Worm (Caenorhabditis elegans): ENCODE results near the gene C06C3.4.

C06C3.4 gene

ce11 chrII:9362249-9362648, 10.8 kb upstream of the C06C3.4 start:
- TF ChIP-seq unc-62 (GFP tag; optimal IDR thresholded peaks at IDR 0.05) = no peak

ce11 chrII:9369394-9369793, 3.7 kb upstream of the C06C3.4 start:
- no peak for TF ChIP-seq unc-62 (GFP tag; optimal IDR thresholded peaks at IDR 0.05)

ce11 chrII:9372393-9372792, 698 bp upstream of the C06C3.4 start, which contains the start of gene C06C3.3:
Gene C06C3.3 (minus strand): TSS chrII:9372493.
- no peak for TF ChIP-seq unc-62 (GFP tag; optimal IDR thresholded peaks at IDR 0.05)

- TF ChIP-seq unc-62 (GFP tag; optimal IDR thresholded peaks at IDR 0.05) = no peak
Measured at ce11 chrII:9374807-9375206, 1.7 kb downstream of the C06C3.4 start, which contains the start of gene C06C3.12. Gene C06C3.12 (plus strand): TSS chrII:9375107.

- TF ChIP-seq unc-62 (GFP tag; optimal IDR thresholded peaks at IDR 0.05) = no peak
Measured at ce11 chrII:9377158-9377557, 4.1 kb downstream of the C06C3.4 start, which contains the start of gene C06C3.10. Gene C06C3.10 (minus strand): TSS chrII:9377258.

- no peak for TF ChIP-seq unc-62 (GFP tag; optimal IDR thresholded peaks at IDR 0.05)
Measured at ce11 chrII:9378174-9378573, 5.1 kb downstream of the C06C3.4 start.

- TF ChIP-seq unc-62 (GFP tag; optimal IDR thresholded peaks at IDR 0.05) = no peak
Measured at ce11 chrII:9379796-9380195, 6.7 kb downstream of the C06C3.4 start, which contains the start of gene srh-48. Gene srh-48 (plus strand): TSS chrII:9380096.

- no peak for TF ChIP-seq unc-62 (GFP tag; optimal IDR thresholded peaks at IDR 0.05)
Measured at ce11 chrII:9385241-9385640, 12.2 kb downstream of the C06C3.4 start, which contains the start of gene C06C3.7. Gene C06C3.7 (plus strand): TSS chrII:9385541.

ce11 chrII:9392724-9393123, 19.6 kb downstream of the C06C3.4 start, which contains the start of gene lido-17:
Gene lido-17 (minus strand): TSS chrII:9392824.
- no peak for TF ChIP-seq unc-62 (GFP tag; optimal IDR thresholded peaks at IDR 0.05)

- no peak for TF ChIP-seq unc-62 (GFP tag; optimal IDR thresholded peaks at IDR 0.05)
Measured at ce11 chrII:9397496-9397895, 24.4 kb downstream of the C06C3.4 start, which contains the start of gene Y51B9A.9. Gene Y51B9A.9 (minus strand): TSS chrII:9397596.

- TF ChIP-seq unc-62 (GFP tag; optimal IDR thresholded peaks at IDR 0.05) = no peak
Measured at ce11 chrII:9398370-9398901, 25.3 kb downstream of the C06C3.4 start, which contains the start of the genes Y51B9A.14 and Y51B9A.8. Gene Y51B9A.14 (minus strand): TSS chrII:9398470. Gene Y51B9A.8 (plus strand): TSS chrII:9398851.

ce11 chrII:9399746-9400145, 26.7 kb downstream of the C06C3.4 start, which contains the start of gene Y51B9A.7:
Gene Y51B9A.7 (plus strand): TSS chrII:9400046.
- TF ChIP-seq unc-62 (GFP tag; optimal IDR thresholded peaks at IDR 0.05) = no peak

ce11 chrII:9403087-9403486, 30.0 kb downstream of the C06C3.4 start, which contains the start of gene Y51B9A.6:
Gene Y51B9A.6 (minus strand): TSS chrII:9403187.
- TF ChIP-seq unc-62 (GFP tag; optimal IDR thresholded peaks at IDR 0.05) = no peak

ce11 chrII:9403846-9404245, 30.8 kb downstream of the C06C3.4 start, which contains the start of gene Y51B9A.5:
Gene Y51B9A.5 (plus strand): TSS chrII:9404146.
- no peak for TF ChIP-seq unc-62 (GFP tag; optimal IDR thresholded peaks at IDR 0.05)

ce11 chrII:9407020-9407419, 33.9 kb downstream of the C06C3.4 start, which contains the start of gene mpz-6:
Gene mpz-6 (minus strand): TSS chrII:9407120.
- TF ChIP-seq unc-62 (GFP tag; optimal IDR thresholded peaks at IDR 0.05) = no peak

ce11 chrII:9407469-9407868, 34.4 kb downstream of the C06C3.4 start, which contains the start of gene arrd-2:
Gene arrd-2 (plus strand): TSS chrII:9407769.
- no peak for TF ChIP-seq unc-62 (GFP tag; optimal IDR thresholded peaks at IDR 0.05)

- TF ChIP-seq unc-62 (GFP tag; optimal IDR thresholded peaks at IDR 0.05) = no peak
Measured at ce11 chrII:9411497-9411896, 38.4 kb downstream of the C06C3.4 start, which contains the start of gene M176.9. Gene M176.9 (minus strand): TSS chrII:9411597.
